Fruit fly (Drosophila melanogaster) whole organism, prepupa: ENCODE results near the gene CG14810.

ENCODE experiments used
- Blimp-1 ChIP-seq: fragments of 200-800 bp; sonication (Bioruptor generic); optimal IDR thresholded peaks from 3 replicates; lab custom pipeline; 2017; ENCODE audit warnings: missing biosample characterization, missing genetic modification characterization, mild to moderate bottlenecking, moderate library complexity, missing genetic modification reagents
- CG10669 ChIP-seq: fragments of 200-800 bp; sonication (Bioruptor generic); optimal IDR thresholded peaks from 3 replicates; lab custom pipeline; 2018; ENCODE audit warnings: missing biosample characterization, mild to moderate bottlenecking, missing genetic modification characterization, moderate library complexity
- CG11762 ChIP-seq: fragments of 200-800 bp; sonication (Bioruptor generic); optimal IDR thresholded peaks from 3 replicates; lab custom pipeline; 2016; ENCODE audit warnings: missing biosample characterization, missing genetic modification characterization; ENCODE audit not compliant: insufficient read depth
- CG11902 ChIP-seq: fragments of 200-800 bp; sonication (Bioruptor generic); optimal IDR thresholded peaks from 3 replicates; lab custom pipeline; 2016; ENCODE audit warnings: missing biosample characterization, missing genetic modification characterization
- CG15336 ChIP-seq: fragments of 200-800 bp; sonication (Bioruptor generic); IDR thresholded peaks from 2 replicates; pipeline ENCODE4 v1.3.6; 2022; ENCODE audit warnings: missing biosample characterization, missing genetic modification characterization
- CG1621 ChIP-seq: fragments of 200-800 bp; sonication (Bioruptor generic); optimal IDR thresholded peaks from 3 replicates; lab custom pipeline; 2018; ENCODE audit warnings: missing biosample characterization, mild to moderate bottlenecking, missing genetic modification characterization
- CG16779 ChIP-seq: fragments of 200-800 bp; sonication (Bioruptor generic); optimal IDR thresholded peaks from 3 replicates; lab custom pipeline; 2017; ENCODE audit warnings: missing biosample characterization, mild to moderate bottlenecking, missing genetic modification characterization
- CG3032 ChIP-seq: fragments of 200-800 bp; optimal IDR thresholded peaks from 2 replicates; lab custom pipeline; 2019; ENCODE audit warnings: missing biosample characterization, mild to moderate bottlenecking, missing genetic modification characterization, moderate library complexity
- CG31627 ChIP-seq: fragments of 200-800 bp; sonication (Bioruptor generic); optimal IDR thresholded peaks from 3 replicates; lab custom pipeline; 2016; ENCODE audit warnings: missing biosample characterization, missing genetic modification characterization
- CG32006 ChIP-seq: fragments of 200-800 bp; sonication (Bioruptor generic); optimal IDR thresholded peaks from 3 replicates; lab custom pipeline; 2017; ENCODE audit warnings: missing biosample characterization, mild to moderate bottlenecking, missing genetic modification characterization
- CG34406 ChIP-seq: fragments of 200-800 bp; sonication (Bioruptor generic); optimal IDR thresholded peaks from 3 replicates; lab custom pipeline; 2016; ENCODE audit warnings: missing biosample characterization, missing genetic modification characterization
- CG6163 ChIP-seq: fragments of 200-800 bp; sonication (Bioruptor generic); IDR thresholded peaks from 3 replicates; pipeline ENCODE4 v1.3.6; 2022; ENCODE audit warnings: missing biosample characterization, missing genetic modification characterization
- CG6276 ChIP-seq: fragments of 200-800 bp; sonication (Bioruptor generic); optimal IDR thresholded peaks from 2 replicates; lab custom pipeline; 2017; ENCODE audit warnings: missing biosample characterization, mild to moderate bottlenecking, missing genetic modification characterization
- CG6808 ChIP-seq: fragments of 200-800 bp; sonication (Bioruptor generic); optimal IDR thresholded peaks from 3 replicates; lab custom pipeline; 2017; ENCODE audit warnings: missing biosample characterization, missing genetic modification characterization, mild to moderate bottlenecking, moderate library complexity, missing genetic modification reagents
- CG6854 ChIP-seq: fragments of 200-800 bp; sonication (Bioruptor generic); optimal IDR thresholded peaks from 2 replicates; lab custom pipeline; 2017; ENCODE audit warnings: missing biosample characterization, mild to moderate bottlenecking, missing genetic modification characterization
- CG7368 ChIP-seq: fragments of 200-800 bp; sonication (Bioruptor generic); optimal IDR thresholded peaks from 3 replicates; lab custom pipeline; 2016; ENCODE audit warnings: missing biosample characterization, missing genetic modification characterization
- CG8119 ChIP-seq: fragments of 200-800 bp; sonication (Bioruptor generic); IDR thresholded peaks from 3 replicates; pipeline ENCODE4 v1.3.6; 2022; ENCODE audit warnings: missing biosample characterization, missing genetic modification characterization
- CG8319 ChIP-seq: fragments of 200-800 bp; sonication (Bioruptor generic); optimal IDR thresholded peaks from 3 replicates; lab custom pipeline; 2016; ENCODE audit warnings: missing biosample characterization, missing genetic modification characterization
- Eip75B ChIP-seq: fragments of 200-800 bp; sonication (Bioruptor generic); optimal IDR thresholded peaks from 3 replicates; lab custom pipeline; 2016; ENCODE audit warnings: missing biosample characterization, missing genetic modification characterization
- Eip78C ChIP-seq: fragments of 200-800 bp; sonication (Bioruptor generic); peaks from one replicate; lab custom pipeline; 2016; ENCODE audit warnings: missing biosample characterization, missing genetic modification characterization
- Eip93F ChIP-seq: fragments of 200-800 bp; sonication (Bioruptor generic); optimal IDR thresholded peaks from 2 replicates; lab custom pipeline; 2016; ENCODE audit warnings: missing biosample characterization, mild to moderate bottlenecking, missing genetic modification characterization
- Ets21C ChIP-seq: fragments of 200-800 bp; sonication (Bioruptor generic); optimal IDR thresholded peaks from 3 replicates; lab custom pipeline; 2016; ENCODE audit warnings: missing biosample characterization, missing genetic modification characterization
- Ets96B ChIP-seq: fragments of 200-800 bp; optimal IDR thresholded peaks from 2 replicates; lab custom pipeline; 2019; ENCODE audit warnings: missing biosample characterization, mild to moderate bottlenecking, missing genetic modification characterization, moderate library complexity
- Gug ChIP-seq: fragments of 200-800 bp; sonication (Bioruptor generic); IDR thresholded peaks from 2 replicates; pipeline ENCODE4 v1.3.6; 2022; ENCODE audit warnings: missing biosample characterization, missing genetic modification characterization
- Hr39 ChIP-seq: fragments of 200-800 bp; sonication (Bioruptor generic); optimal IDR thresholded peaks from 2 replicates; lab custom pipeline; 2016; ENCODE audit warnings: missing biosample characterization, missing genetic modification characterization
- Hr4 ChIP-seq: fragments of 200-800 bp; sonication (Bioruptor generic); optimal IDR thresholded peaks from 3 replicates; lab custom pipeline; 2016; ENCODE audit warnings: missing biosample characterization, missing genetic modification characterization
- Met ChIP-seq: fragments of 200-800 bp; sonication (Bioruptor generic); optimal IDR thresholded peaks from 3 replicates; lab custom pipeline; 2016; ENCODE audit warnings: missing biosample characterization, missing genetic modification characterization
- OdsH ChIP-seq: fragments of 200-800 bp; sonication (Bioruptor generic); optimal IDR thresholded peaks from 3 replicates; lab custom pipeline; 2016; ENCODE audit warnings: missing biosample characterization, missing genetic modification characterization
- Sox102F ChIP-seq: fragments of 200-800 bp; sonication (Bioruptor generic); optimal IDR thresholded peaks from 2 replicates; lab custom pipeline; 2016; ENCODE audit warnings: missing biosample characterization, mild to moderate bottlenecking, missing genetic modification characterization
- Sox15 ChIP-seq: fragments of 200-800 bp; sonication (Bioruptor generic); optimal IDR thresholded peaks from 3 replicates; lab custom pipeline; 2016; ENCODE audit warnings: missing biosample characterization, missing genetic modification characterization
- cyc ChIP-seq: fragments of 200-800 bp; sonication (Bioruptor generic); optimal IDR thresholded peaks from 3 replicates; lab custom pipeline; 2016; ENCODE audit warnings: missing biosample characterization, missing genetic modification characterization
- dac ChIP-seq: fragments of 200-800 bp; sonication (Bioruptor generic); optimal IDR thresholded peaks from 2 replicates; lab custom pipeline; 2017; ENCODE audit warnings: missing biosample characterization, mild to moderate bottlenecking, missing genetic modification characterization
- esn ChIP-seq: fragments of 200-800 bp; sonication (Bioruptor generic); optimal IDR thresholded peaks from 2 replicates; lab custom pipeline; 2016; ENCODE audit warnings: missing biosample characterization, mild to moderate bottlenecking, missing genetic modification characterization, moderate library complexity
- fd59A ChIP-seq: fragments of 200-800 bp; sonication (Bioruptor generic); optimal IDR thresholded peaks from 2 replicates; lab custom pipeline; 2017; ENCODE audit warnings: missing biosample characterization, mild to moderate bottlenecking, missing genetic modification characterization, missing genetic modification reagents
- fd85E ChIP-seq: fragments of 200-800 bp; sonication (Bioruptor generic); optimal IDR thresholded peaks from 3 replicates; lab custom pipeline; 2016; ENCODE audit warnings: missing biosample characterization, missing genetic modification characterization
- fkh ChIP-seq: fragments of 200-800 bp; sonication (Bioruptor generic); optimal IDR thresholded peaks from 3 replicates; lab custom pipeline; 2017; ENCODE audit warnings: missing biosample characterization, mild to moderate bottlenecking, missing genetic modification characterization, moderate library complexity
- svp ChIP-seq: fragments of 200-800 bp; sonication (Bioruptor generic); peaks from one replicate; lab custom pipeline; 2016; ENCODE audit warnings: missing biosample characterization, missing genetic modification characterization
- topi ChIP-seq: fragments of 200-800 bp; sonication (Bioruptor generic); optimal IDR thresholded peaks from 3 replicates; lab custom pipeline; 2016; ENCODE audit warnings: missing biosample characterization, missing genetic modification characterization
- vri ChIP-seq: fragments of 200-800 bp; sonication (Bioruptor generic); optimal IDR thresholded peaks from 3 replicates; lab custom pipeline; 2016; ENCODE audit warnings: missing biosample characterization, mild to moderate bottlenecking, missing genetic modification characterization

The CG14810 gene

dm6 chrX:1820241-1820640 lies at the start of gene CG14810:
CG14810 (minus strand) TSS chrX:1820341.
- TF ChIP-seq Eip78C (GFP tag; lab: Kevin White, UChicago): no peak
- TF ChIP-seq CG8119 (GFP tag; lab: Robert Waterston, UW): no peak
- TF ChIP-seq CG34406: no peak
- no peak for TF ChIP-seq CG3032 (tag; lab: Kevin White, UChicago)
- TF ChIP-seq Sox102F (GFP tag; lab: Kevin White, UChicago): no peak
- TF ChIP-seq CG6808 (GFP tag; lab: Kevin White, UChicago): no peak
- TF ChIP-seq Gug (GFP tag; lab: Robert Waterston, UW): no peak
- TF ChIP-seq cyc: no peak
- TF ChIP-seq Eip93F (GFP tag; lab: Kevin White, UChicago): no peak
- no peak for TF ChIP-seq Met (GFP tag; lab: Kevin White, UChicago)
- no peak for TF ChIP-seq fkh (GFP tag; lab: Kevin White, UChicago)
- TF ChIP-seq Hr39: no peak
- TF ChIP-seq CG6276 (GFP tag; lab: Kevin White, UChicago): no peak
- TF ChIP-seq fd85E (GFP tag; lab: Kevin White, UChicago): no peak
- no peak for TF ChIP-seq Hr4 (GFP tag; lab: Kevin White, UChicago)
- no peak for TF ChIP-seq CG15336
- no peak for TF ChIP-seq CG6854 (GFP tag; lab: Kevin White, UChicago)
- TF ChIP-seq Eip75B: no peak

dm6 chrX:1868586-1869111 lies 48.5 kb upstream of the CG14810 start, which contains the start of the genes CG14803 and Pex5:
CG14803 (plus strand) TSS chrX:1868870.
Pex5 (minus strand) TSS chrX:1869061.
- no peak for TF ChIP-seq Eip93F (GFP tag; lab: Kevin White, UChicago)
- no peak for TF ChIP-seq CG8119 (GFP tag; lab: Robert Waterston, UW)
- no peak for TF ChIP-seq Sox15 (GFP tag; lab: Kevin White, UChicago)
- no peak for TF ChIP-seq CG11902 (GFP tag; lab: Kevin White, UChicago)
- peak; percentile 20 for TF ChIP-seq esn (GFP tag; lab: Kevin White, UChicago)
- TF ChIP-seq CG6163 (GFP tag; lab: Robert Waterston, UW): no peak
- TF ChIP-seq svp: peak; percentile 92
- no peak for TF ChIP-seq vri (GFP tag; lab: Kevin White, UChicago)
- no peak for TF ChIP-seq CG34406
- TF ChIP-seq Eip78C (GFP tag; lab: Kevin White, UChicago): peak; percentile 26
- TF ChIP-seq Ets21C (GFP tag; lab: Kevin White, UChicago): no peak

dm6 chrX:1865673-1866072 lies 45.5 kb upstream of the CG14810 start, which contains the start of the genes Gcna and MED18:
Gcna (minus strand) TSS chrX:1865835.
MED18 (plus strand) TSS chrX:1865909.
- TF ChIP-seq Ets96B (no peak), fkh (GFP tag; lab: Kevin White, UChicago) (no peak), CG16779 (no peak), CG10669 (GFP tag; lab: Kevin White, UChicago) (no peak), CG7368 (GFP tag; lab: Kevin White, UChicago) (no peak), fd59A (no peak), CG11762 (no peak), CG31627 (GFP tag; lab: Kevin White, UChicago) (no peak), CG32006 (GFP tag; lab: Kevin White, UChicago) (no peak), topi (GFP tag; lab: Kevin White, UChicago) (no peak), CG8319 (no peak), fd85E (GFP tag; lab: Kevin White, UChicago) (no peak), CG1621 (tag; lab: Kevin White, UChicago) (no peak), Eip93F (GFP tag; lab: Kevin White, UChicago) (no peak), Blimp-1 (GFP tag; lab: Kevin White, UChicago) (no peak), dac (GFP tag; lab: Kevin White, UChicago) (no peak), cyc (no peak), Hr39 (no peak), OdsH (GFP tag; lab: Kevin White, UChicago) (no peak)
- TF ChIP-seq, all 60 proteins: peak for 0
